Worm (Caenorhabditis elegans) whole organism, mixed stage, embryonic: ENCODE measurements around the gene saeg-2.

Experiments
- M03D4.4 ChIP-seq: sonication (generic microtip); optimal IDR thresholded peaks from 2 replicates; lab custom pipeline; 2017; ENCODE audit warnings: mild to moderate bottlenecking, missing genetic modification characterization, missing compliant biosample characterization
- bed-3 ChIP-seq: fragments of 200-800 bp; sonication (Bioruptor generic); optimal IDR thresholded peaks from 3 replicates; lab custom pipeline; 2018; ENCODE audit warnings: mild to moderate bottlenecking, missing genetic modification characterization, moderate library complexity, missing compliant biosample characterization
- blmp-1 ChIP-seq: fragments of 150-350 bp; optimal IDR thresholded peaks from 2 replicates; lab custom pipeline; 2014; ENCODE audit warnings: missing biosample characterization, missing genetic modification characterization
- ceh-43 ChIP-seq: fragments of 200-800 bp; sonication (Bioruptor generic); optimal IDR thresholded peaks from 2 replicates; lab custom pipeline; 2018; ENCODE audit warnings: mild to moderate bottlenecking, missing genetic modification characterization, moderate library complexity, missing compliant biosample characterization
- ceh-83 ChIP-seq: fragments of 200-800 bp; sonication (Bioruptor generic); optimal IDR thresholded peaks from 2 replicates; lab custom pipeline; 2018; ENCODE audit warnings: mild to moderate bottlenecking, missing genetic modification characterization, missing compliant biosample characterization
- ces-1 ChIP-seq: fragments of 150-350 bp; optimal IDR thresholded peaks from 2 replicates; lab custom pipeline; 2014; ENCODE audit warnings: missing biosample characterization, missing genetic modification reagents, missing genetic modification characterization
- cnd-1 ChIP-seq: fragments of 200-800 bp; sonication (Bioruptor generic); optimal IDR thresholded peaks from 2 replicates; lab custom pipeline; 2018; ENCODE audit warnings: mild to moderate bottlenecking, missing genetic modification characterization, missing compliant biosample characterization
- drap-1 ChIP-seq: fragments of 200-800 bp; sonication (Bioruptor generic); optimal IDR thresholded peaks from 3 replicates; lab custom pipeline; 2018; ENCODE audit warnings: mild to moderate bottlenecking, missing genetic modification characterization, missing compliant biosample characterization
- elt-1 ChIP-seq: sonication (generic microtip); optimal IDR thresholded peaks from 2 replicates; lab custom pipeline; 2017; ENCODE audit warnings: missing genetic modification characterization, mild to moderate bottlenecking, missing compliant biosample characterization, antibody characterized with exemption, moderate library complexity, borderline replicate concordance; ENCODE audit not compliant: insufficient read depth
- elt-3 ChIP-seq: fragments of 150-350 bp; optimal IDR thresholded peaks from 2 replicates; lab custom pipeline; 2014; ENCODE audit warnings: missing biosample characterization, missing genetic modification characterization
- flh-1 ChIP-seq: fragments of 200-800 bp; sonication (Bioruptor generic); optimal IDR thresholded peaks from 2 replicates; lab custom pipeline; 2018; ENCODE audit warnings: mild to moderate bottlenecking, missing genetic modification characterization, moderate library complexity, missing compliant biosample characterization
- hlh-1 ChIP-seq: fragments of 150-350 bp; optimal IDR thresholded peaks from 2 replicates; lab custom pipeline; 2014; ENCODE audit warnings: missing biosample characterization, missing genetic modification reagents, missing genetic modification characterization
- lin-13 ChIP-seq: fragments of 150-350 bp; optimal IDR thresholded peaks from 2 replicates; lab custom pipeline; 2014; ENCODE audit warnings: missing biosample characterization, missing genetic modification characterization
- lin-32 ChIP-seq: fragments of 200-800 bp; sonication (Bioruptor generic); optimal IDR thresholded peaks from 2 replicates; lab custom pipeline; 2018; ENCODE audit warnings: mild to moderate bottlenecking, missing genetic modification characterization, missing compliant biosample characterization
- mab-5 ChIP-seq: fragments of 150-350 bp; optimal IDR thresholded peaks from 2 replicates; lab custom pipeline; 2014; ENCODE audit warnings: missing biosample characterization, missing genetic modification characterization
- mep-1 ChIP-seq: fragments of 150-350 bp; optimal IDR thresholded peaks from 2 replicates; lab custom pipeline; 2017; ENCODE audit warnings: missing biosample characterization, missing genetic modification reagents, missing genetic modification characterization, inconsistent platforms
- nhr-12 ChIP-seq: fragments of 150-350 bp; optimal IDR thresholded peaks from 2 replicates; lab custom pipeline; 2014; ENCODE audit warnings: missing biosample characterization, missing genetic modification characterization
- nhr-237 ChIP-seq: fragments of 150-350 bp; optimal IDR thresholded peaks from 2 replicates; lab custom pipeline; 2014; ENCODE audit warnings: missing biosample characterization, missing genetic modification characterization
- nhr-28 ChIP-seq: fragments of 150-350 bp; optimal IDR thresholded peaks from 2 replicates; lab custom pipeline; 2014; ENCODE audit warnings: missing biosample characterization, missing genetic modification characterization
- nhr-76 ChIP-seq: sonication (generic microtip); optimal IDR thresholded peaks from 2 replicates; lab custom pipeline; 2017; ENCODE audit warnings: missing biosample characterization, missing genetic modification characterization
- pha-4 ChIP-seq: fragments of 150-350 bp; optimal IDR thresholded peaks from 2 replicates; lab custom pipeline; 2018; ENCODE audit warnings: missing biosample characterization, missing genetic modification reagents, missing genetic modification characterization
- snpc-4 ChIP-seq: fragments of 150-350 bp; optimal IDR thresholded peaks from 2 replicates; lab custom pipeline; 2014; ENCODE audit warnings: missing biosample characterization, missing genetic modification characterization
- sptf-1 ChIP-seq: sonication (generic microtip); optimal IDR thresholded peaks from 2 replicates; lab custom pipeline; 2017; ENCODE audit warnings: mild to moderate bottlenecking, missing genetic modification characterization, moderate library complexity, missing compliant biosample characterization
- tbx-8 ChIP-seq: fragments of 200-800 bp; sonication (Bioruptor generic); optimal IDR thresholded peaks from 2 replicates; lab custom pipeline; 2018; ENCODE audit warnings: mild to moderate bottlenecking, missing genetic modification characterization, moderate library complexity, missing compliant biosample characterization
- unc-120 ChIP-seq: sonication (generic microtip); optimal IDR thresholded peaks from 2 replicates; lab custom pipeline; 2017; ENCODE audit warnings: missing genetic modification characterization, missing compliant biosample characterization; ENCODE audit not compliant: poor library complexity, severe bottlenecking
- unc-39 ChIP-seq: fragments of 150-350 bp; optimal IDR thresholded peaks from 2 replicates; lab custom pipeline; 2014; ENCODE audit warnings: missing biosample characterization, missing genetic modification characterization
- unc-62 ChIP-seq: fragments of 150-350 bp; optimal IDR thresholded peaks from 2 replicates; lab custom pipeline; 2014; ENCODE audit warnings: missing biosample characterization, missing genetic modification reagents, missing genetic modification characterization
- zip-8 ChIP-seq: fragments of 150-350 bp; optimal IDR thresholded peaks from 2 replicates; lab custom pipeline; 2014; ENCODE audit warnings: missing biosample characterization, missing genetic modification characterization
- ztf-11 ChIP-seq: fragments of 150-350 bp; optimal IDR thresholded peaks from 2 replicates; lab custom pipeline; 2014; ENCODE audit warnings: missing biosample characterization, missing genetic modification characterization

The saeg-2 gene

ce11 chrIII:9224986-9225385, 15.2 kb upstream of the saeg-2 start:
- TF ChIP-seq blmp-1 (tag; lab: Kevin White, UChicago) (no peak), sptf-1 (no peak), ceh-83 (peak; percentile 68)

DNA sequence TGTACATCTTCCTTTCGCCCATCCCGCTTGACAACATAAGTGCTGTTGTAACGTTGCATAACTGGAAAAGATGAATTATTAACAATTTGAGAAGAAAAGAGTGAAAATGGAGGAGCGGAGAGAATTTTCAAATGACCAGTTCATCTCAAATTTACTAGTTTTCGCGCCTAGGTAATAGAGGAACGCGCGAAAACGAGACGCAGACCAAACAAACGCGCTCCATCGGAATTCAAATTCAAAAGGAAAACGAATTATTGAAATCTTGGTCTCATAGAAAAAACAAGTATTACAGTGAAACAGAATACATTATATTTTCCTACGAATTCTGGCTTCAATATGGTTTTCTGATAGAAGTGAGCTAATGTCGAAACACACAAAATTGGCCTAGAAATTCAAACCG, 12.0 kb upstream of the saeg-2 start:
- TF ChIP-seq elt-1 (tag; lab: Kevin White, UChicago) (no peak), bed-3 (GFP tag; lab: Kevin White, UChicago) (no peak), drap-1 (GFP tag; lab: Kevin White, UChicago) (no peak), lin-13 (tag; lab: Kevin White, UChicago) (peak; percentile 10), unc-39 (tag; lab: Kevin White, UChicago) (no peak), hlh-1 (tag; lab: Kevin White, UChicago) (no peak), mep-1 (tag; lab: Kevin White, UChicago) (peak; percentile 24), pha-4 (no peak), cnd-1 (tag; lab: Kevin White, UChicago) (no peak)

DNA sequence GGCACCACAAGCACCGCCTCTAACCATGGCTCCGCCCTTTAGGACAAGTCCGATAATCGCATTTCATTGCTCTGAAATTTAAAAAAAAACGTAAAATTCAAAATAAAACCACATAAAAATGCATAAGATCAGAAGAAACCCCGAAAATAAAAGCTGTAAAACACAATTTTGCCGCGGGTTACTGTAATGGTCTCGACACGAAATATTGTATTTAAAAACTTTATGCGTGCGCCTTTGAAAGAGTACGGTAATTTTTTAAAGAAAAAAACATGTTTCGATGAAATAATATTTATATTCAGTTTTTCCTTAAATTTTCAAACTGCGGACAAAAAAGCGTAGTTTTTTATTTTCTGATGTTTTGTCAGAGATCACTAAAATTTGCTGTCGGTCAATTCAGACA, 11.4 kb upstream of the saeg-2 start, which contains the start of gene rnr-1:
TSS of gene rnr-1 (minus strand) at position 77 of the 400 bp plus-strand sequence.
- no peak for TF ChIP-seq nhr-237
- no peak for TF ChIP-seq sptf-1
- no peak for TF ChIP-seq zip-8 (tag; lab: Kevin White, UChicago)
- TF ChIP-seq hlh-1 (tag; lab: Kevin White, UChicago), result no peak
- TF ChIP-seq nhr-76 (tag; lab: Kevin White, UChicago), result no peak
- no peak for TF ChIP-seq flh-1 (GFP tag; lab: Kevin White, UChicago)
- no peak for TF ChIP-seq mab-5 (tag; lab: Kevin White, UChicago)
- TF ChIP-seq bed-3 (GFP tag; lab: Kevin White, UChicago), result no peak
- TF ChIP-seq nhr-28 (tag; lab: Kevin White, UChicago), result no peak
- TF ChIP-seq unc-120, result no peak
- no peak for TF ChIP-seq lin-32 (GFP tag; lab: Kevin White, UChicago)
- TF ChIP-seq nhr-12 (tag; lab: Kevin White, UChicago), result no peak
- no peak for TF ChIP-seq unc-39 (tag; lab: Kevin White, UChicago)
- TF ChIP-seq elt-1 (tag; lab: Kevin White, UChicago), result no peak
- TF ChIP-seq tbx-8, result no peak
- no peak for TF ChIP-seq M03D4.4 (tag; lab: Kevin White, UChicago)
- TF ChIP-seq mep-1 (tag; lab: Kevin White, UChicago), result no peak
- no peak for TF ChIP-seq ztf-11 (tag; lab: Kevin White, UChicago)
- TF ChIP-seq snpc-4, result no peak

DNA sequence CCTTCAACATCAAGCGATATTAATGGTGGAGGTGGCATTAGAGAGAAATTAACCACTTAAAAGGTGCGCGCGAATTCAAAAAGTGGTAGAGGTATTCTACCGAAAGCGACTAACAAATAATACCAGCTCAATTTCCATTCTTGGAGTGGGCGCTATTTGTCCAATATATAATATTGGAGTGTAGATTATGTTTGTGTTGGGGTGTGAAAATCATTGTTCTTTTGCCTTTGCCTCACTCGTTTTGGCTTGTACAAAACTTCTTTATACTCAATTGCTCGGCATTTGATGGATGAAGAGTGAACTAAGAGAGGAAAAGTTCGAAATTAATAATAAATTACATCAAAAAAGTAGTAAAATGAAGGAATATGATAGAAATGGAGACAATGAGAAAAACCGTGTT, 9.0 kb upstream of the saeg-2 start, which contains the start of gene T23G5.3:
TSS of gene T23G5.3 (minus strand) at position 101 of the 400 bp plus-strand sequence.
- TF ChIP-seq nhr-12 (tag; lab: Kevin White, UChicago), result no peak
- TF ChIP-seq blmp-1 (tag; lab: Kevin White, UChicago), result no peak
- TF ChIP-seq mab-5 (tag; lab: Kevin White, UChicago), result no peak
- TF ChIP-seq ztf-11 (tag; lab: Kevin White, UChicago), result no peak
- no peak for TF ChIP-seq unc-62 (GFP tag; lab: Kevin White, UChicago)
- no peak for TF ChIP-seq elt-3 (tag; lab: Kevin White, UChicago)
- TF ChIP-seq nhr-28 (tag; lab: Kevin White, UChicago), result no peak
- TF ChIP-seq sptf-1, result no peak
- TF ChIP-seq zip-8 (tag; lab: Kevin White, UChicago), result no peak
- TF ChIP-seq snpc-4, result no peak
- no peak for TF ChIP-seq flh-1 (GFP tag; lab: Kevin White, UChicago)
- no peak for TF ChIP-seq hlh-1 (tag; lab: Kevin White, UChicago)
- TF ChIP-seq ces-1, result no peak
- no peak for TF ChIP-seq bed-3 (GFP tag; lab: Kevin White, UChicago)
- no peak for TF ChIP-seq tbx-8
- TF ChIP-seq pha-4, result no peak

DNA sequence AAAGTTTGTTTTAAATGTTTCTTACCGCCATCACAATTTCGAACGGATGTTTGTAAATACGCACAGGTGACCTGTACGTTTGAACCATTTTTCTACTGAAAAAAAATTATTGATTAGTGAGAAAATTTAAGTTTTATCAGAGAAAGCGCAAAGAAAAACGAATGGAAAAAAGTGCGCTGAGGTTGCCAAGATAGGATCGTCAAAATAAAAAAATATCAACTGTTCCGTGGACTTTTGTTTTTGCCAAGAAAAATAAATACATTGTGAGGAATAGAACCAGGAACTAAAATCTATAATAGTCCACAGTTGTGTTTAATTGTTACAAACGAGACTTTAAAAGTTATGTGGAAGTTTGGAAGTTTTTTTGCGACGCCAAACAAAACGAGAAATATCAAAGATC, 3.9 kb upstream of the saeg-2 start, which contains the start of gene T23G5.2:
TSS of gene T23G5.2 (minus strand) at position 101 of the 400 bp plus-strand sequence.
- TF ChIP-seq cnd-1 (tag; lab: Kevin White, UChicago), result no peak
- no peak for TF ChIP-seq mep-1 (tag; lab: Kevin White, UChicago)
- TF ChIP-seq, all 35 proteins: peak for 0

DNA sequence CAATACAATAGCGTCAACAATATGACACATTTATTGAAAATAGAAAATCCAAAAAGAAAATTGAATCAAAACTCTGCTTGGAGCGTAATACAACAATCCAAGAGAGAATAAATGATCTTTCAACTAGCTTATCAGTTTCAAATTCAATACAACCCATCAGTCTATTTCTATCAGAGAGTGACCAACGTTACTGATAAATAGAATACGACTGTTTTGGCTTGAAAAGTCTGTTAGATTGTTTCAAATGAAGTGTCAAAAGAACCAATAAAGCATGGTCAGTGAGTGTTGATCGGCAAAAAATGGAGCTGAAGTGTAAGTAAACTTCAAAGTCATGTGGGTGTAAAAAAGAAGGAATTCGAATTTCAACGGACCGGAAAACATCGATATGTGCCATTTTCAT, 2.5 kb upstream of the saeg-2 start:
- TF ChIP-seq lin-32 (GFP tag; lab: Kevin White, UChicago), result no peak
- no peak for TF ChIP-seq ceh-43 (GFP tag; lab: Kevin White, UChicago)
